Worm (Caenorhabditis elegans) whole organism, L4 larva: Measurements from ENCODE around the gene haly-1.

Experiments
- D1046.2 ChIP-seq: fragments of 200-800 bp; sonication (Bioruptor generic); IDR thresholded peaks from 2 replicates; pipeline ENCODE4 v1.3.6; 2022; ENCODE audit warnings: missing genetic modification characterization, missing compliant biosample characterization
- F10B5.3 ChIP-seq: sonication (generic microtip); optimal IDR thresholded peaks from 2 replicates; lab custom pipeline; 2016; ENCODE audit warnings: mild to moderate bottlenecking, missing genetic modification characterization, missing compliant biosample characterization
- F26F4.8 ChIP-seq: fragments of 200-800 bp; sonication (Bioruptor generic); conservative IDR thresholded peaks from 2 replicates; pipeline ENCODE4 v1.3.6; 2022; ENCODE audit warnings: missing genetic modification characterization, missing compliant biosample characterization
- R02D3.7 ChIP-seq: fragments of 150-350 bp; sonication (generic microtip); optimal IDR thresholded peaks from 3 replicates; lab custom pipeline; 2014; ENCODE audit warnings: missing biosample characterization, missing genetic modification characterization
- T20F7.1 ChIP-seq: fragments of 200-800 bp; sonication (Bioruptor generic); optimal IDR thresholded peaks from 2 replicates; lab custom pipeline; 2018; ENCODE audit warnings: mild to moderate bottlenecking, missing genetic modification characterization, missing compliant biosample characterization
- Y105C5A.15 ChIP-seq: fragments of 200-800 bp; sonication (Bioruptor generic); IDR thresholded peaks from 2 replicates; pipeline ENCODE4 v1.3.6; 2022; ENCODE audit warnings: missing genetic modification characterization, missing compliant biosample characterization
- ZK337.2 ChIP-seq: fragments of 200-800 bp; sonication (Bioruptor generic); IDR thresholded peaks from 2 replicates; pipeline ENCODE4 v1.3.6; 2022; ENCODE audit warnings: missing genetic modification reagents, missing genetic modification characterization, missing compliant biosample characterization
- ZK546.5 ChIP-seq, 2 experiments: sonication (generic microtip); optimal IDR thresholded peaks; 2 replicates each; lab custom pipeline; 2017; ENCODE audit warnings: missing biosample characterization in 2 of 2, missing genetic modification characterization in 2 of 2
- aha-1 ChIP-seq: fragments of 150-350 bp; peaks from one replicate; lab custom pipeline; 2014; ENCODE audit warnings: missing biosample characterization, missing genetic modification characterization
- ama-1 ChIP-seq: fragments of 150-350 bp; optimal IDR thresholded peaks from 2 replicates; lab custom pipeline; 2014; ENCODE audit warnings: inconsistent platforms, mixed read lengths
- ceh-32 ChIP-seq: sonication (generic microtip); optimal IDR thresholded peaks from 2 replicates; lab custom pipeline; 2016; ENCODE audit warnings: mild to moderate bottlenecking, missing genetic modification characterization, missing compliant biosample characterization; ENCODE audit not compliant: poor library complexity
- ceh-62 ChIP-seq: sonication (generic microtip); optimal IDR thresholded peaks from 2 replicates; lab custom pipeline; 2017; ENCODE audit warnings: missing biosample characterization, missing genetic modification characterization
- ceh-82 ChIP-seq: sonication (generic microtip); optimal IDR thresholded peaks from 2 replicates; lab custom pipeline; 2017; ENCODE audit warnings: missing biosample characterization, missing genetic modification characterization
- ces-1 ChIP-seq: fragments of 150-350 bp; sonication (generic microtip); optimal IDR thresholded peaks from 4 replicates; lab custom pipeline; 2014; ENCODE audit warnings: missing biosample characterization, missing genetic modification reagents, missing genetic modification characterization
- cey-2 ChIP-seq: sonication (generic microtip); optimal IDR thresholded peaks from 3 replicates; lab custom pipeline; 2017; ENCODE audit warnings: missing genetic modification characterization, mild to moderate bottlenecking, missing compliant biosample characterization, antibody characterized with exemption, borderline replicate concordance; ENCODE audit not compliant: insufficient read depth
- daf-12 ChIP-seq: fragments of 150-350 bp; optimal IDR thresholded peaks from 2 replicates; lab custom pipeline; 2014; ENCODE audit warnings: missing biosample characterization, missing genetic modification reagents, missing genetic modification characterization
- daf-19 ChIP-seq: fragments of 200-800 bp; sonication (Bioruptor generic); conservative IDR thresholded peaks from 2 replicates; pipeline ENCODE4 v1.3.6; 2022; ENCODE audit warnings: missing genetic modification characterization, missing compliant biosample characterization
- dmd-6 ChIP-seq: fragments of 200-800 bp; sonication (Bioruptor generic); IDR thresholded peaks from 2 replicates; pipeline ENCODE4 v1.3.6; 2022; ENCODE audit warnings: missing genetic modification reagents, missing genetic modification characterization, missing compliant biosample characterization
- dmd-9 ChIP-seq: fragments of 200-800 bp; sonication (Bioruptor generic); IDR thresholded peaks from 2 replicates; pipeline ENCODE4 v1.3.6; 2022; ENCODE audit warnings: missing genetic modification reagents, missing genetic modification characterization, missing compliant biosample characterization
- dpl-1 ChIP-seq: fragments of 150-350 bp; optimal IDR thresholded peaks from 2 replicates; lab custom pipeline; 2014; ENCODE audit warnings: missing biosample characterization, missing genetic modification reagents, missing genetic modification characterization
- fkh-10 ChIP-seq: fragments of 150-350 bp; optimal IDR thresholded peaks from 2 replicates; lab custom pipeline; 2014; ENCODE audit warnings: missing biosample characterization, missing genetic modification reagents, missing genetic modification characterization
- gei-8 ChIP-seq: fragments of 200-800 bp; sonication (Bioruptor generic); optimal IDR thresholded peaks from 2 replicates; lab custom pipeline; 2018; ENCODE audit warnings: mild to moderate bottlenecking, missing genetic modification characterization, missing compliant biosample characterization
- hif-1 ChIP-seq, 2 experiments: sonication (generic microtip); optimal IDR thresholded peaks; 2 replicates each; lab custom pipeline; 2016 to 2017; ENCODE audit warnings: missing compliant biosample characterization in 2 of 2, missing genetic modification characterization in 2 of 2, missing genetic modification reagents in 2 of 2, missing genotype in 2 of 2, mild to moderate bottlenecking in 1 of 2
- hlh-30 ChIP-seq: sonication (generic microtip); optimal IDR thresholded peaks from 2 replicates; lab custom pipeline; 2017; ENCODE audit warnings: antibody characterized with exemption, mild to moderate bottlenecking, missing genetic modification characterization, missing compliant biosample characterization; ENCODE audit not compliant: insufficient read depth
- lin-1 ChIP-seq: fragments of 200-800 bp; sonication (Bioruptor generic); IDR thresholded peaks from 2 replicates; pipeline ENCODE4 v1.3.6; 2022; ENCODE audit warnings: missing genetic modification reagents, missing genetic modification characterization, missing compliant biosample characterization
- lin-29 ChIP-seq: fragments of 200-800 bp; sonication (Bioruptor generic); IDR thresholded peaks from 2 replicates; pipeline ENCODE4 v1.3.6; 2022; ENCODE audit warnings: missing genetic modification reagents, missing genetic modification characterization, missing compliant biosample characterization
- lin-38 ChIP-seq: fragments of 200-800 bp; sonication (Bioruptor generic); IDR thresholded peaks from 2 replicates; pipeline ENCODE4 v1.3.6; 2022; ENCODE audit warnings: missing genetic modification reagents, missing genetic modification characterization, missing compliant biosample characterization
- lin-39 ChIP-seq: fragments of 150-350 bp; optimal IDR thresholded peaks from 2 replicates; lab custom pipeline; 2014; ENCODE audit warnings: missing biosample characterization, missing genetic modification reagents, missing genetic modification characterization
- lsy-2 ChIP-seq, 2 experiments: fragments of 150-350 bp in 1 of 2; sonication (generic microtip) in 1 of 2; optimal IDR thresholded peaks; 2 replicates each; lab custom pipeline; 2014 to 2017; ENCODE audit warnings: missing biosample characterization in 2 of 2, missing genetic modification characterization in 2 of 2
- madf-5 ChIP-seq, 2 experiments: fragments of 200-800 bp; sonication (Bioruptor generic); IDR thresholded peaks; 2 replicates each; pipeline ENCODE4 v1.3.6; 2022; ENCODE audit warnings: missing compliant biosample characterization in 2 of 2, missing genetic modification characterization in 2 of 2
- mdl-1 ChIP-seq, 2 experiments: fragments of 150-350 bp in 1 of 2; sonication (generic microtip) in 1 of 2; optimal IDR thresholded peaks; 2 replicates each; lab custom pipeline; 2014 to 2017; ENCODE audit warnings: missing biosample characterization in 2 of 2, missing genetic modification characterization in 2 of 2
- mep-1 ChIP-seq: fragments of 150-350 bp; sonication (generic microtip); optimal IDR thresholded peaks from 3 replicates; lab custom pipeline; 2014; ENCODE audit warnings: missing biosample characterization, missing genetic modification characterization
- mes-2 ChIP-seq: sonication (generic microtip); optimal IDR thresholded peaks from 2 replicates; lab custom pipeline; 2016; ENCODE audit warnings: missing genotype, mild to moderate bottlenecking, missing genetic modification characterization, missing compliant biosample characterization; ENCODE audit not compliant: poor library complexity, severe bottlenecking
- nhr-10 ChIP-seq: fragments of 150-350 bp; optimal IDR thresholded peaks from 2 replicates; lab custom pipeline; 2014; ENCODE audit warnings: missing biosample characterization, missing genetic modification characterization
- nhr-11 ChIP-seq: fragments of 150-350 bp; optimal IDR thresholded peaks from 2 replicates; lab custom pipeline; 2014; ENCODE audit warnings: missing biosample characterization, missing genetic modification characterization
- nhr-111 ChIP-seq: fragments of 200-800 bp; sonication (Bioruptor generic); optimal IDR thresholded peaks from 2 replicates; lab custom pipeline; 2018; ENCODE audit warnings: mild to moderate bottlenecking, missing genetic modification characterization, missing compliant biosample characterization
- nhr-28 ChIP-seq: fragments of 150-350 bp; optimal IDR thresholded peaks from 2 replicates; lab custom pipeline; 2014; ENCODE audit warnings: missing biosample characterization, missing genetic modification characterization
- nhr-41 ChIP-seq: fragments of 200-800 bp; sonication (Bioruptor generic); IDR thresholded peaks from 2 replicates; pipeline ENCODE4 v1.3.6; 2022; ENCODE audit warnings: missing genetic modification reagents, missing genetic modification characterization, missing compliant biosample characterization
- nhr-48 ChIP-seq: sonication (generic microtip); optimal IDR thresholded peaks from 2 replicates; lab custom pipeline; 2016; ENCODE audit warnings: mild to moderate bottlenecking, missing genetic modification characterization, missing compliant biosample characterization
- nhr-6 ChIP-seq: fragments of 150-350 bp; optimal IDR thresholded peaks from 2 replicates; lab custom pipeline; 2014; ENCODE audit warnings: missing biosample characterization, missing genetic modification characterization
- pha-4 ChIP-seq, 2 experiments: fragments of 150-350 bp in 1 of 2; fragments of 200-800 bp in 1 of 2; sonication (Bioruptor generic) in 1 of 2; IDR thresholded peaks in 1 of 2; optimal IDR thresholded peaks in 1 of 2; 2 replicates each; pipeline versions ENCODE4 v1.3.6 to Lab custom; 2014 to 2022; ENCODE audit warnings: missing genetic modification characterization in 2 of 2, missing genetic modification reagents in 2 of 2, missing biosample characterization in 1 of 2, missing compliant biosample characterization in 1 of 2
- pqm-1 ChIP-seq: sonication (generic microtip); optimal IDR thresholded peaks from 2 replicates; lab custom pipeline; 2017; ENCODE audit warnings: missing biosample characterization, missing genetic modification characterization
- saeg-2 ChIP-seq: fragments of 200-800 bp; sonication (Bioruptor generic); IDR thresholded peaks from 2 replicates; pipeline ENCODE4 v1.3.6; 2022; ENCODE audit warnings: missing genetic modification reagents, missing genetic modification characterization, missing compliant biosample characterization
- set-16 ChIP-seq: fragments of 200-800 bp; sonication (Bioruptor generic); IDR thresholded peaks from 2 replicates; pipeline ENCODE4 v1.3.6; 2022; ENCODE audit warnings: missing genetic modification reagents, missing genetic modification characterization, missing compliant biosample characterization
- skn-1 ChIP-seq: fragments of 150-350 bp; optimal IDR thresholded peaks from 2 replicates; lab custom pipeline; 2014; ENCODE audit warnings: missing biosample characterization, missing genetic modification characterization
- tag-97 ChIP-seq: fragments of 200-800 bp; sonication (Bioruptor generic); IDR thresholded peaks from 2 replicates; pipeline ENCODE4 v1.3.6; 2022; ENCODE audit warnings: missing genetic modification characterization, missing compliant biosample characterization
- tra-1 ChIP-seq: fragments of 200-800 bp; sonication (Bioruptor generic); IDR thresholded peaks from 2 replicates; pipeline ENCODE4 v1.3.6; 2022; ENCODE audit warnings: missing genetic modification reagents, missing genetic modification characterization, missing compliant biosample characterization
- vab-7 ChIP-seq: fragments of 200-800 bp; sonication (Bioruptor generic); IDR thresholded peaks from 2 replicates; pipeline ENCODE4 v1.3.6; 2022; ENCODE audit warnings: missing genetic modification reagents, missing genetic modification characterization, missing compliant biosample characterization
- zfp-2 ChIP-seq: sonication (generic microtip); optimal IDR thresholded peaks from 2 replicates; lab custom pipeline; 2016; ENCODE audit warnings: mild to moderate bottlenecking, missing genetic modification characterization, missing compliant biosample characterization
- zfp-3 ChIP-seq: fragments of 200-800 bp; sonication (Bioruptor generic); conservative IDR thresholded peaks from 2 replicates; pipeline ENCODE4 v1.3.6; 2022; ENCODE audit warnings: missing genetic modification reagents, missing genetic modification characterization, missing compliant biosample characterization
- zip-11 ChIP-seq: fragments of 200-800 bp; sonication (Bioruptor generic); IDR thresholded peaks from 2 replicates; pipeline ENCODE4 v1.3.6; 2022; ENCODE audit warnings: missing genetic modification characterization, missing compliant biosample characterization
- ztf-7 ChIP-seq: fragments of 150-350 bp; optimal IDR thresholded peaks from 2 replicates; lab custom pipeline; 2014; ENCODE audit warnings: missing biosample characterization, missing genetic modification characterization

The haly-1 gene

DNA sequence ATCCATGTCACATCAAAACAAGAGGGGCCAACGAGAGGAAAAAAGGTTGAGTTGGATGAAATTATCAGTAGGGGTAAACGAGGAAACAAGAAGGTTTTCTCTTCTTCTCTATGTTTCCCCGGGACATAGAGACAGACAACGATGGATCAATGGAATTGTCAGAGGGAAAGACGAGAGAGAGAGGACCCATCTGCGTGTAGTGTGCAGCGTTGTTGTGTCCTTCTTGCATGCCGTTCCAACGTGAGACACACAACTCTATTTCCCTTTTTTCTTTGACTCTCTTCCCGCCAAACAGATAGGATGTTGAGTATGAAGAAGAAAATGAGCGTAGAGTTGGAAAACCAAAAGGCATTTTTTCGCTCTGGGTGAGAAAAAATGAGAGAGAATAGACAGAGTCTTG is 4.6 kb upstream of the haly-1 start (continued):
- no peak for TF ChIP-seq nhr-111
- TF ChIP-seq tag-97 (GFP tag; lab: Robert Waterston, UW): no peak
- no peak for TF ChIP-seq ceh-82 (tag; lab: Kevin White, UChicago)
- TF ChIP-seq tra-1: no peak
- peak; percentile 83 for TF ChIP-seq nhr-28 (tag; lab: Kevin White, UChicago)
- TF ChIP-seq gei-8 (GFP tag; lab: Kevin White, UChicago): no peak
- TF ChIP-seq dmd-9 (GFP tag; lab: Robert Waterston, UW): no peak
- TF ChIP-seq skn-1 (tag; lab: Kevin White, UChicago): no peak
- no peak for TF ChIP-seq vab-7
- peak; percentile 39 for TF ChIP-seq mes-2 (tag; lab: Kevin White, UChicago)
- TF ChIP-seq zfp-3 (GFP tag; lab: Robert Waterston, UW): no peak
- TF ChIP-seq lin-29 (GFP tag; lab: Robert Waterston, UW): no peak
- no peak for TF ChIP-seq pqm-1 (tag; lab: Kevin White, UChicago)
- no peak for TF ChIP-seq zip-11
- no peak for TF ChIP-seq cey-2
- TF ChIP-seq mep-1 (tag; lab: Kevin White, UChicago): peak; percentile 79
- TF ChIP-seq lin-39: no peak
- TF ChIP-seq lin-38 (GFP tag; lab: Robert Waterston, UW): no peak
- TF ChIP-seq D1046.2: no peak
- peak; percentile 19 for TF ChIP-seq nhr-48 (tag; lab: Kevin White, UChicago)
- TF ChIP-seq ama-1 (lab: Kevin White, UChicago): no peak
- TF ChIP-seq set-16: no peak
- no peak for TF ChIP-seq R02D3.7 (tag; lab: Kevin White, UChicago)
- peak in 1 of 2 experiments; percentile 61 for TF ChIP-seq lsy-2 (tag; optimal IDR thresholded peaks at IDR 0.05; lab: Kevin White, UChicago)
- no peak for TF ChIP-seq ZK337.2 (GFP tag; lab: Robert Waterston, UW)
- no peak for TF ChIP-seq nhr-6 (tag; lab: Kevin White, UChicago)
- no peak for TF ChIP-seq ceh-62 (tag; lab: Kevin White, UChicago)
- no peak for TF ChIP-seq ceh-32 (tag; lab: Kevin White, UChicago)
- TF ChIP-seq dpl-1 (GFP tag; lab: Kevin White, UChicago): peak; percentile 21
- TF ChIP-seq mdl-1 (tag; optimal IDR thresholded peaks at IDR 0.05; lab: Kevin White, UChicago): peak in 1 of 2 experiments; percentile 79
- TF ChIP-seq dmd-6 (GFP tag; lab: Robert Waterston, UW): peak; percentile 71
- TF ChIP-seq hlh-30 (tag; lab: Kevin White, UChicago): peak; percentile 49
- no peak for TF ChIP-seq T20F7.1 (GFP tag; lab: Kevin White, UChicago)
- no peak for TF ChIP-seq madf-5 (GFP tag; IDR thresholded peaks at IDR 0.05; lab: Robert Waterston, UW)
- no peak for TF ChIP-seq Y105C5A.15 (GFP tag; lab: Robert Waterston, UW)
- TF ChIP-seq zfp-2: no peak
- TF ChIP-seq nhr-41: no peak
- TF ChIP-seq daf-19 (GFP tag; lab: Robert Waterston, UW): no peak
- no peak for TF ChIP-seq saeg-2
- no peak for TF ChIP-seq hif-1 (tag; optimal IDR thresholded peaks at IDR 0.05; lab: Kevin White, UChicago)
- TF ChIP-seq pha-4 (GFP tag; IDR thresholded peaks at IDR 0.05; lab: Robert Waterston, UW): no peak
- TF ChIP-seq pha-4 (tag; optimal IDR thresholded peaks at IDR 0.05; lab: Kevin White, UChicago): no peak
- TF ChIP-seq ces-1 (GFP tag; lab: Kevin White, UChicago): no peak
- TF ChIP-seq ztf-7 (tag; lab: Kevin White, UChicago): no peak
- peak; percentile 80 for TF ChIP-seq fkh-10
- TF ChIP-seq F26F4.8 (GFP tag; lab: Robert Waterston, UW): no peak
- TF ChIP-seq aha-1: peak; percentile 99
- TF ChIP-seq lin-1: no peak
- peak; percentile 87 for TF ChIP-seq nhr-11 (tag; lab: Kevin White, UChicago)
- no peak for TF ChIP-seq F10B5.3 (tag; lab: Kevin White, UChicago)
- TF ChIP-seq daf-12 (tag; lab: Kevin White, UChicago): no peak
- TF ChIP-seq nhr-10 (tag; lab: Kevin White, UChicago): no peak
- TF ChIP-seq ZK546.5 (tag; optimal IDR thresholded peaks at IDR 0.05; lab: Kevin White, UChicago): no peak
